Worm (Caenorhabditis elegans) whole organism, L4 larva: ENCODE data around the gene slc-17.4.

ENCODE experiments used
- F10B5.3 ChIP-seq: sonication (generic microtip); optimal IDR thresholded peaks from 2 replicates; lab custom pipeline; 2016; ENCODE audit warnings: mild to moderate bottlenecking, missing genetic modification characterization, missing compliant biosample characterization
- F26F4.8 ChIP-seq: fragments of 200-800 bp; sonication (Bioruptor generic); conservative IDR thresholded peaks from 2 replicates; pipeline ENCODE4 v1.3.6; 2022; ENCODE audit warnings: missing genetic modification characterization, missing compliant biosample characterization
- F37D6.2 ChIP-seq: sonication (generic microtip); optimal IDR thresholded peaks from 2 replicates; lab custom pipeline; 2016; ENCODE audit warnings: mild to moderate bottlenecking, missing genetic modification characterization, missing compliant biosample characterization
- F44E2.7 ChIP-seq: fragments of 200-800 bp; sonication (Bioruptor generic); IDR thresholded peaks from 2 replicates; pipeline ENCODE4 v2.1.2; 2022; ENCODE audit warnings: missing genetic modification characterization, missing compliant biosample characterization
- F49E8.2 ChIP-seq: sonication (generic microtip); optimal IDR thresholded peaks from 2 replicates; lab custom pipeline; 2016; ENCODE audit warnings: missing compliant biosample characterization, mild to moderate bottlenecking, missing genetic modification characterization, borderline replicate concordance
- R02D3.7 ChIP-seq: fragments of 150-350 bp; sonication (generic microtip); optimal IDR thresholded peaks from 3 replicates; lab custom pipeline; 2014; ENCODE audit warnings: missing biosample characterization, missing genetic modification characterization
- Y5F2A.4 ChIP-seq: fragments of 200-800 bp; sonication (Bioruptor generic); optimal IDR thresholded peaks from 2 replicates; lab custom pipeline; 2018; ENCODE audit warnings: mild to moderate bottlenecking, missing genetic modification characterization, missing compliant biosample characterization
- ZK337.2 ChIP-seq: fragments of 200-800 bp; sonication (Bioruptor generic); IDR thresholded peaks from 2 replicates; pipeline ENCODE4 v1.3.6; 2022; ENCODE audit warnings: missing genetic modification reagents, missing genetic modification characterization, missing compliant biosample characterization
- aha-1 ChIP-seq: fragments of 150-350 bp; peaks from one replicate; lab custom pipeline; 2014; ENCODE audit warnings: missing biosample characterization, missing genetic modification characterization
- attf-4 ChIP-seq: sonication (generic microtip); optimal IDR thresholded peaks from 3 replicates; lab custom pipeline; 2017; ENCODE audit warnings: missing biosample characterization, missing genetic modification characterization
- ceh-28 ChIP-seq: fragments of 150-350 bp; optimal IDR thresholded peaks from 2 replicates; lab custom pipeline; 2014; ENCODE audit warnings: missing biosample characterization, missing genetic modification reagents, missing genetic modification characterization
- ceh-44 ChIP-seq: fragments of 200-800 bp; sonication (Bioruptor generic); IDR thresholded peaks from 2 replicates; pipeline ENCODE4 v1.3.6; 2022; ENCODE audit warnings: missing genetic modification reagents, missing genetic modification characterization, missing compliant biosample characterization
- ceh-62 ChIP-seq: sonication (generic microtip); optimal IDR thresholded peaks from 2 replicates; lab custom pipeline; 2017; ENCODE audit warnings: missing biosample characterization, missing genetic modification characterization
- ceh-82 ChIP-seq: sonication (generic microtip); optimal IDR thresholded peaks from 2 replicates; lab custom pipeline; 2017; ENCODE audit warnings: missing biosample characterization, missing genetic modification characterization
- ces-1 ChIP-seq: fragments of 150-350 bp; sonication (generic microtip); optimal IDR thresholded peaks from 4 replicates; lab custom pipeline; 2014; ENCODE audit warnings: missing biosample characterization, missing genetic modification reagents, missing genetic modification characterization
- cey-2 ChIP-seq: sonication (generic microtip); optimal IDR thresholded peaks from 3 replicates; lab custom pipeline; 2017; ENCODE audit warnings: missing genetic modification characterization, mild to moderate bottlenecking, missing compliant biosample characterization, antibody characterized with exemption, borderline replicate concordance; ENCODE audit not compliant: insufficient read depth
- ctbp-1 ChIP-seq: fragments of 200-800 bp; sonication (Bioruptor generic); IDR thresholded peaks from 2 replicates; pipeline ENCODE4 v1.3.6; 2022; ENCODE audit warnings: missing genetic modification reagents, missing genetic modification characterization, missing compliant biosample characterization
- daf-12 ChIP-seq: fragments of 150-350 bp; optimal IDR thresholded peaks from 2 replicates; lab custom pipeline; 2014; ENCODE audit warnings: missing biosample characterization, missing genetic modification reagents, missing genetic modification characterization
- daf-16 ChIP-seq, 3 experiments: sonication (generic microtip); optimal IDR thresholded peaks; 2 replicates each; lab custom pipeline; 2016 to 2017; ENCODE audit warnings: missing genetic modification characterization in 3 of 3, missing genetic modification reagents in 3 of 3, mild to moderate bottlenecking in 2 of 3, missing compliant biosample characterization in 2 of 3, missing biosample characterization in 1 of 3, moderate library complexity in 1 of 3
- daf-19 ChIP-seq: fragments of 200-800 bp; sonication (Bioruptor generic); conservative IDR thresholded peaks from 2 replicates; pipeline ENCODE4 v1.3.6; 2022; ENCODE audit warnings: missing genetic modification characterization, missing compliant biosample characterization
- dmd-6 ChIP-seq: fragments of 200-800 bp; sonication (Bioruptor generic); IDR thresholded peaks from 2 replicates; pipeline ENCODE4 v1.3.6; 2022; ENCODE audit warnings: missing genetic modification reagents, missing genetic modification characterization, missing compliant biosample characterization
- dmd-8 ChIP-seq: fragments of 200-800 bp; sonication (Bioruptor generic); IDR thresholded peaks from 2 replicates; pipeline ENCODE4 v1.3.6; 2022; ENCODE audit warnings: missing genetic modification characterization, missing compliant biosample characterization
- dve-1 ChIP-seq: sonication (generic microtip); optimal IDR thresholded peaks from 2 replicates; lab custom pipeline; 2017; ENCODE audit warnings: antibody characterized with exemption, mild to moderate bottlenecking, missing genetic modification characterization, missing compliant biosample characterization; ENCODE audit not compliant: insufficient read depth
- egl-43 ChIP-seq: fragments of 200-800 bp; sonication (Bioruptor generic); IDR thresholded peaks from 2 replicates; pipeline ENCODE4 v1.3.6; 2022; ENCODE audit warnings: missing genetic modification reagents, missing genetic modification characterization, missing compliant biosample characterization
- hlh-11 ChIP-seq: fragments of 200-800 bp; sonication (Bioruptor generic); optimal IDR thresholded peaks from 2 replicates; lab custom pipeline; 2018; ENCODE audit warnings: mild to moderate bottlenecking, missing genetic modification characterization, missing compliant biosample characterization
- jun-1 ChIP-seq: fragments of 150-350 bp; optimal IDR thresholded peaks from 2 replicates; lab custom pipeline; 2014; ENCODE audit warnings: missing biosample characterization, missing genetic modification reagents, missing genetic modification characterization
- lin-1 ChIP-seq: fragments of 200-800 bp; sonication (Bioruptor generic); IDR thresholded peaks from 2 replicates; pipeline ENCODE4 v1.3.6; 2022; ENCODE audit warnings: missing genetic modification reagents, missing genetic modification characterization, missing compliant biosample characterization
- lin-39 ChIP-seq: fragments of 150-350 bp; optimal IDR thresholded peaks from 2 replicates; lab custom pipeline; 2014; ENCODE audit warnings: missing biosample characterization, missing genetic modification reagents, missing genetic modification characterization
- lsy-2 ChIP-seq, 2 experiments: fragments of 150-350 bp in 1 of 2; sonication (generic microtip) in 1 of 2; optimal IDR thresholded peaks; 2 replicates each; lab custom pipeline; 2014 to 2017; ENCODE audit warnings: missing biosample characterization in 2 of 2, missing genetic modification characterization in 2 of 2
- madf-5 ChIP-seq, 2 experiments: fragments of 200-800 bp; sonication (Bioruptor generic); IDR thresholded peaks; 2 replicates each; pipeline ENCODE4 v1.3.6; 2022; ENCODE audit warnings: missing compliant biosample characterization in 2 of 2, missing genetic modification characterization in 2 of 2
- mdl-1 ChIP-seq, 2 experiments: fragments of 150-350 bp in 1 of 2; sonication (generic microtip) in 1 of 2; optimal IDR thresholded peaks; 2 replicates each; lab custom pipeline; 2014 to 2017; ENCODE audit warnings: missing biosample characterization in 2 of 2, missing genetic modification characterization in 2 of 2
- mes-2 ChIP-seq: sonication (generic microtip); optimal IDR thresholded peaks from 2 replicates; lab custom pipeline; 2016; ENCODE audit warnings: missing genotype, mild to moderate bottlenecking, missing genetic modification characterization, missing compliant biosample characterization; ENCODE audit not compliant: poor library complexity, severe bottlenecking
- mxl-2 ChIP-seq: fragments of 200-800 bp; sonication (Bioruptor generic); conservative IDR thresholded peaks from 2 replicates; pipeline ENCODE4 v1.3.6; 2022; ENCODE audit warnings: missing genetic modification reagents, missing genetic modification characterization, missing compliant biosample characterization
- nhr-102 ChIP-seq: sonication (generic microtip); optimal IDR thresholded peaks from 2 replicates; lab custom pipeline; 2016; ENCODE audit warnings: mild to moderate bottlenecking, missing genetic modification characterization, moderate library complexity, missing compliant biosample characterization
- nhr-11 ChIP-seq: fragments of 150-350 bp; optimal IDR thresholded peaks from 2 replicates; lab custom pipeline; 2014; ENCODE audit warnings: missing biosample characterization, missing genetic modification characterization
- nhr-25 ChIP-seq: sonication (generic microtip); optimal IDR thresholded peaks from 2 replicates; lab custom pipeline; 2017; ENCODE audit warnings: missing genetic modification characterization, mild to moderate bottlenecking, missing compliant biosample characterization, antibody characterized with exemption, moderate library complexity, borderline replicate concordance; ENCODE audit not compliant: insufficient read depth
- nhr-28 ChIP-seq: fragments of 150-350 bp; optimal IDR thresholded peaks from 2 replicates; lab custom pipeline; 2014; ENCODE audit warnings: missing biosample characterization, missing genetic modification characterization
- nhr-6 ChIP-seq: fragments of 150-350 bp; optimal IDR thresholded peaks from 2 replicates; lab custom pipeline; 2014; ENCODE audit warnings: missing biosample characterization, missing genetic modification characterization
- pha-4 ChIP-seq, 2 experiments: fragments of 150-350 bp in 1 of 2; fragments of 200-800 bp in 1 of 2; sonication (Bioruptor generic) in 1 of 2; IDR thresholded peaks in 1 of 2; optimal IDR thresholded peaks in 1 of 2; 2 replicates each; pipeline versions ENCODE4 v1.3.6 to Lab custom; 2014 to 2022; ENCODE audit warnings: missing genetic modification characterization in 2 of 2, missing genetic modification reagents in 2 of 2, missing biosample characterization in 1 of 2, missing compliant biosample characterization in 1 of 2
- pqm-1 ChIP-seq: sonication (generic microtip); optimal IDR thresholded peaks from 2 replicates; lab custom pipeline; 2017; ENCODE audit warnings: missing biosample characterization, missing genetic modification characterization
- rbr-2 ChIP-seq: sonication (generic microtip); optimal IDR thresholded peaks from 2 replicates; lab custom pipeline; 2016; ENCODE audit warnings: missing genotype, missing genetic modification characterization, missing compliant biosample characterization
- saeg-2 ChIP-seq: fragments of 200-800 bp; sonication (Bioruptor generic); IDR thresholded peaks from 2 replicates; pipeline ENCODE4 v1.3.6; 2022; ENCODE audit warnings: missing genetic modification reagents, missing genetic modification characterization, missing compliant biosample characterization
- sdz-12 ChIP-seq: fragments of 200-800 bp; sonication (Bioruptor generic); optimal IDR thresholded peaks from 2 replicates; lab custom pipeline; 2018; ENCODE audit warnings: mild to moderate bottlenecking, missing genetic modification characterization, missing compliant biosample characterization
- skn-1 ChIP-seq: fragments of 150-350 bp; optimal IDR thresholded peaks from 2 replicates; lab custom pipeline; 2014; ENCODE audit warnings: missing biosample characterization, missing genetic modification characterization
- spr-1 ChIP-seq: sonication (generic microtip); optimal IDR thresholded peaks from 2 replicates; lab custom pipeline; 2016; ENCODE audit warnings: mild to moderate bottlenecking, missing genetic modification characterization, missing compliant biosample characterization
- spr-3 ChIP-seq: fragments of 200-800 bp; sonication (Bioruptor generic); optimal IDR thresholded peaks from 2 replicates; lab custom pipeline; 2018; ENCODE audit warnings: mild to moderate bottlenecking, missing genetic modification characterization, missing compliant biosample characterization
- tag-97 ChIP-seq: fragments of 200-800 bp; sonication (Bioruptor generic); IDR thresholded peaks from 2 replicates; pipeline ENCODE4 v1.3.6; 2022; ENCODE audit warnings: missing genetic modification characterization, missing compliant biosample characterization
- unc-39 ChIP-seq: sonication (generic microtip); optimal IDR thresholded peaks from 2 replicates; lab custom pipeline; 2017; ENCODE audit warnings: missing biosample characterization, missing genetic modification characterization
- unc-62 ChIP-seq, 3 experiments: fragments of 150-350 bp in 1 of 3; sonication (generic microtip); optimal IDR thresholded peaks in 2 of 3; peaks in 1 of 3; 1 replicate in 1 of 3; 2 replicates in 2 of 3; lab custom pipeline; 2014 to 2017; ENCODE audit warnings: missing biosample characterization in 3 of 3, missing genetic modification characterization in 3 of 3, missing genetic modification reagents in 3 of 3, missing genotype in 1 of 3
- ztf-11 ChIP-seq: fragments of 150-350 bp; optimal IDR thresholded peaks from 2 replicates; lab custom pipeline; 2014; ENCODE audit warnings: missing biosample characterization, missing genetic modification characterization

Gene slc-17.4

DNA sequence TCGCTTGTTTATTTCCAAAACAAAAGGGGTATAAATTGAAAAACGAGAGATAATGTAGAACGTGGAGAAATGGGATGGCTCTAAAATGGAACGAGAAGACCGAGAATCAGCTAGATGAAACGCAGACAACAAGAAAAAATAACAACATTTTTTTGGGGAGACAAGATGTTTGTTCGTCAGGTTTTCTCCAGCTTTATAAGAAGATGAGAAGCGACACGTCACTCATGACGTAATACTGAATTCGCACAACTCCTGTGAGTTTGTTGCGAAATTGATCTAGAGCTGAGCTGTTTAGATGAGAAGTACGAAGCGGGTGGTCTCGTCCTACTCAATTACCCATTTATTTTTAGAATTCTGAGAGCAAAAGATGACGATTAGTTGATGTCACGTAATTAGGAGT is 6.3 kb downstream of the slc-17.4 start:
- no peak for TF ChIP-seq F10B5.3
- TF ChIP-seq nhr-11 = no peak
- no peak for TF ChIP-seq nhr-25 (tag; lab: Kevin White, UChicago)
- no peak for TF ChIP-seq sdz-12 (GFP tag; lab: Kevin White, UChicago)
- no peak for TF ChIP-seq Y5F2A.4 (GFP tag; lab: Kevin White, UChicago)
- no peak for TF ChIP-seq ceh-44
- TF ChIP-seq mes-2 (tag; lab: Kevin White, UChicago) = peak; percentile 42
- TF ChIP-seq lin-1 = no peak
- no peak for TF ChIP-seq aha-1 (tag; lab: Kevin White, UChicago)
- no peak for TF ChIP-seq hlh-11 (tag; lab: Kevin White, UChicago)
- no peak for TF ChIP-seq ceh-28 (tag; lab: Kevin White, UChicago)
- peak in 1 of 2 experiments; percentile 3 for TF ChIP-seq mdl-1 (tag; optimal IDR thresholded peaks at IDR 0.05; lab: Kevin White, UChicago)
- TF ChIP-seq nhr-6 (tag; lab: Kevin White, UChicago) = no peak
- TF ChIP-seq spr-3 (GFP tag; lab: Kevin White, UChicago) = no peak
- no peak for TF ChIP-seq saeg-2
- TF ChIP-seq ctbp-1 = peak; percentile 63; the same call in 1 of the 2 replicates
- TF ChIP-seq spr-1 (tag; lab: Kevin White, UChicago) = no peak
- no peak for TF ChIP-seq dmd-8 (GFP tag; lab: Robert Waterston, UW)
- TF ChIP-seq F44E2.7 = no peak
- no peak for TF ChIP-seq ceh-82 (tag; lab: Kevin White, UChicago)
- TF ChIP-seq R02D3.7 = no peak
- no peak for TF ChIP-seq attf-4
- no peak for TF ChIP-seq nhr-102 (tag; lab: Kevin White, UChicago)
- TF ChIP-seq pha-4 (GFP tag; IDR thresholded peaks at IDR 0.05; lab: Robert Waterston, UW) = no peak
- TF ChIP-seq pha-4 (tag; optimal IDR thresholded peaks at IDR 0.05; lab: Kevin White, UChicago) = no peak
- peak; percentile 11 for TF ChIP-seq dve-1 (tag; lab: Kevin White, UChicago)
- no peak for TF ChIP-seq ceh-62 (tag; lab: Kevin White, UChicago)
- TF ChIP-seq mxl-2 (GFP tag; lab: Robert Waterston, UW) = no peak
- TF ChIP-seq lsy-2 (tag; optimal IDR thresholded peaks at IDR 0.05; lab: Kevin White, UChicago) = peak in 1 of 2 experiments; percentile 52
- no peak for TF ChIP-seq daf-16 (GFP tag; optimal IDR thresholded peaks at IDR 0.05; lab: Kevin White, UChicago)
- TF ChIP-seq daf-16 (tag; optimal IDR thresholded peaks at IDR 0.05; lab: Kevin White, UChicago) = no peak
- no peak for TF ChIP-seq daf-19 (GFP tag; lab: Robert Waterston, UW)
- TF ChIP-seq dmd-6 (GFP tag; lab: Robert Waterston, UW) = 0 out of 2 replicates have a peak, but pooled peaks have one; percentile 25
- TF ChIP-seq pqm-1 (tag; lab: Kevin White, UChicago) = no peak
- TF ChIP-seq F26F4.8 (GFP tag; lab: Robert Waterston, UW) = no peak
- TF ChIP-seq F37D6.2 (tag; lab: Kevin White, UChicago) = no peak
- TF ChIP-seq nhr-28 (tag; lab: Kevin White, UChicago) = no peak
- no peak for TF ChIP-seq ces-1 (GFP tag; lab: Kevin White, UChicago)
- TF ChIP-seq rbr-2 = peak; percentile 7
- TF ChIP-seq ZK337.2 = no peak
- no peak for TF ChIP-seq egl-43 (GFP tag; lab: Robert Waterston, UW)
- TF ChIP-seq skn-1 (tag; lab: Kevin White, UChicago) = no peak
- TF ChIP-seq F49E8.2 (tag; lab: Kevin White, UChicago) = no peak
- no peak for TF ChIP-seq unc-39 (tag; lab: Kevin White, UChicago)
- no peak for TF ChIP-seq tag-97 (GFP tag; lab: Robert Waterston, UW)
- TF ChIP-seq unc-62 (GFP tag; optimal IDR thresholded peaks at IDR 0.05 in 1 of 2; lab: Kevin White, UChicago) = peak in 1 of 2 experiments; percentile 49
- no peak for TF ChIP-seq unc-62 (tag; optimal IDR thresholded peaks at IDR 0.05; lab: Kevin White, UChicago)
- no peak for TF ChIP-seq madf-5 (GFP tag; IDR thresholded peaks at IDR 0.05; lab: Robert Waterston, UW)
- TF ChIP-seq ztf-11 (tag; lab: Kevin White, UChicago) = no peak
- TF ChIP-seq jun-1 (tag; lab: Kevin White, UChicago) = no peak
- no peak for TF ChIP-seq lin-39
- TF ChIP-seq cey-2 (tag; lab: Kevin White, UChicago) = no peak
- no peak for TF ChIP-seq daf-12 (tag; lab: Kevin White, UChicago)
